Worm (Caenorhabditis elegans) whole organism, L3 larva: ENCODE data around the gene glo-3.

Experiments used
- ceh-82 ChIP-seq: fragments of 150-350 bp; optimal IDR thresholded peaks from 2 replicates; lab custom pipeline; 2014; ENCODE audit warnings: missing biosample characterization, missing genetic modification characterization
- elt-2 ChIP-seq: sonication (generic microtip); optimal IDR thresholded peaks from 2 replicates; lab custom pipeline; 2016; ENCODE audit warnings: missing genetic modification reagents, mild to moderate bottlenecking, missing genetic modification characterization, missing compliant biosample characterization
- fkh-10 ChIP-seq: sonication (generic microtip); optimal IDR thresholded peaks from 2 replicates; lab custom pipeline; 2017; ENCODE audit warnings: missing biosample characterization, missing genetic modification reagents, missing genetic modification characterization
- nhr-23 ChIP-seq: fragments of 150-350 bp; optimal IDR thresholded peaks from 2 replicates; lab custom pipeline; 2014; ENCODE audit warnings: missing biosample characterization, missing genetic modification reagents, missing genetic modification characterization

ce11 chrX:10556764-10557163, 23.3 kb downstream of the glo-3 start:
- no peak for TF ChIP-seq elt-2
- TF ChIP-seq fkh-10 (GFP tag; lab: Kevin White, UChicago), result no peak
- TF ChIP-seq ceh-82, result no peak
- no peak for TF ChIP-seq nhr-23
